Worm (Caenorhabditis elegans) whole organism, L2 larva: ENCODE measurements around the gene H40L08.7.

ENCODE experiments used
- C34F6.9 ChIP-seq: fragments of 150-350 bp; optimal IDR thresholded peaks from 2 replicates; lab custom pipeline; 2014; ENCODE audit warnings: missing biosample characterization, missing genetic modification characterization
- F13H6.1 ChIP-seq: sonication (generic microtip); optimal IDR thresholded peaks from 2 replicates; lab custom pipeline; 2016; ENCODE audit warnings: missing genetic modification characterization, missing compliant biosample characterization
- R02D3.7 ChIP-seq: fragments of 150-350 bp; optimal IDR thresholded peaks from 2 replicates; lab custom pipeline; 2014; ENCODE audit warnings: missing biosample characterization, missing genetic modification characterization
- alr-1 ChIP-seq: fragments of 150-350 bp; optimal IDR thresholded peaks from 2 replicates; lab custom pipeline; 2014; ENCODE audit warnings: missing biosample characterization, missing genetic modification characterization
- ama-1 ChIP-seq: fragments of 150-350 bp; optimal IDR thresholded peaks from 2 replicates; lab custom pipeline; 2018; ENCODE audit warnings: inconsistent platforms
- blmp-1 ChIP-seq: sonication (generic microtip); optimal IDR thresholded peaks from 2 replicates; lab custom pipeline; 2017; ENCODE audit warnings: missing genetic modification characterization, mild to moderate bottlenecking, missing compliant biosample characterization, antibody characterized with exemption, moderate library complexity; ENCODE audit not compliant: insufficient read depth
- ceh-16 ChIP-seq: fragments of 150-350 bp; optimal IDR thresholded peaks from 2 replicates; lab custom pipeline; 2014; ENCODE audit warnings: missing biosample characterization, missing genetic modification characterization
- ceh-82 ChIP-seq: fragments of 150-350 bp; optimal IDR thresholded peaks from 2 replicates; lab custom pipeline; 2014; ENCODE audit warnings: missing biosample characterization, missing genetic modification characterization
- egl-27 ChIP-seq: sonication (generic microtip); optimal IDR thresholded peaks from 3 replicates; lab custom pipeline; 2017; ENCODE audit warnings: missing biosample characterization, missing genetic modification reagents, missing genetic modification characterization
- elt-1 ChIP-seq: fragments of 150-350 bp; optimal IDR thresholded peaks from 2 replicates; lab custom pipeline; 2014; ENCODE audit warnings: missing biosample characterization, missing genetic modification characterization
- elt-3 ChIP-seq: sonication (generic microtip); optimal IDR thresholded peaks from 2 replicates; lab custom pipeline; 2017; ENCODE audit warnings: missing biosample characterization, missing genetic modification characterization
- gmeb-1 ChIP-seq: fragments of 150-350 bp; optimal IDR thresholded peaks from 2 replicates; lab custom pipeline; 2014; ENCODE audit warnings: missing biosample characterization, missing genetic modification characterization
- lin-11 ChIP-seq: fragments of 150-350 bp; sonication (generic microtip); optimal IDR thresholded peaks from 2 replicates; lab custom pipeline; 2014; ENCODE audit warnings: missing biosample characterization, missing genetic modification characterization, inconsistent platforms, mixed read lengths
- mab-5 ChIP-seq: fragments of 150-350 bp; optimal IDR thresholded peaks from 2 replicates; lab custom pipeline; 2014; ENCODE audit warnings: missing biosample characterization, missing genetic modification characterization
- mbf-1 ChIP-seq: sonication (generic microtip); optimal IDR thresholded peaks from 2 replicates; lab custom pipeline; 2017; ENCODE audit warnings: missing biosample characterization, missing genetic modification characterization
- mdl-1 ChIP-seq, 2 experiments: fragments of 150-350 bp in 1 of 2; sonication (generic microtip) in 1 of 2; optimal IDR thresholded peaks; 2 replicates each; lab custom pipeline; 2017; ENCODE audit warnings: missing biosample characterization in 2 of 2, missing genetic modification characterization in 2 of 2
- nhr-11 ChIP-seq: fragments of 150-350 bp; optimal IDR thresholded peaks from 2 replicates; lab custom pipeline; 2014; ENCODE audit warnings: missing biosample characterization, missing genetic modification characterization
- nhr-12 ChIP-seq: fragments of 150-350 bp; optimal IDR thresholded peaks from 2 replicates; lab custom pipeline; 2014; ENCODE audit warnings: missing biosample characterization, missing genetic modification characterization
- nhr-129 ChIP-seq: fragments of 150-350 bp; optimal IDR thresholded peaks from 2 replicates; lab custom pipeline; 2014; ENCODE audit warnings: missing biosample characterization, missing genetic modification characterization
- nhr-21 ChIP-seq: fragments of 150-350 bp; optimal IDR thresholded peaks from 2 replicates; lab custom pipeline; 2014; ENCODE audit warnings: missing biosample characterization, missing genetic modification characterization
- nhr-23 ChIP-seq: fragments of 150-350 bp; optimal IDR thresholded peaks from 2 replicates; lab custom pipeline; 2014; ENCODE audit warnings: missing biosample characterization, missing genetic modification reagents, missing genetic modification characterization
- nhr-237 ChIP-seq: fragments of 150-350 bp; optimal IDR thresholded peaks from 2 replicates; lab custom pipeline; 2014; ENCODE audit warnings: missing biosample characterization, missing genetic modification characterization
- nhr-25 ChIP-seq: fragments of 150-350 bp; sonication (generic microtip); optimal IDR thresholded peaks from 3 replicates; lab custom pipeline; 2014; ENCODE audit warnings: missing biosample characterization, missing genetic modification characterization
- nhr-6 ChIP-seq: fragments of 150-350 bp; optimal IDR thresholded peaks from 2 replicates; lab custom pipeline; 2014; ENCODE audit warnings: missing biosample characterization, missing genetic modification characterization
- peb-1 ChIP-seq: fragments of 150-350 bp; optimal IDR thresholded peaks from 2 replicates; lab custom pipeline; 2014; ENCODE audit warnings: missing biosample characterization, missing genetic modification characterization
- sem-4 ChIP-seq: fragments of 150-350 bp; optimal IDR thresholded peaks from 2 replicates; lab custom pipeline; 2014; ENCODE audit warnings: missing biosample characterization, missing genetic modification reagents, missing genetic modification characterization
- skn-1 ChIP-seq: sonication (generic microtip); optimal IDR thresholded peaks from 2 replicates; lab custom pipeline; 2017; ENCODE audit warnings: missing biosample characterization, missing genetic modification characterization
- sma-3 ChIP-seq: sonication (generic microtip); optimal IDR thresholded peaks from 2 replicates; lab custom pipeline; 2016; ENCODE audit warnings: missing genetic modification reagents, missing genetic modification characterization, missing compliant biosample characterization
- sma-9 ChIP-seq, 2 experiments: fragments of 150-350 bp in 1 of 2; sonication (generic microtip) in 1 of 2; optimal IDR thresholded peaks; 2 replicates each; lab custom pipeline; 2014 to 2016; ENCODE audit warnings: missing genetic modification characterization in 2 of 2, mild to moderate bottlenecking in 1 of 2, missing biosample characterization in 1 of 2, missing compliant biosample characterization in 1 of 2, missing genetic modification reagents in 1 of 2, moderate library complexity in 1 of 2
- snpc-4 ChIP-seq: fragments of 150-350 bp; optimal IDR thresholded peaks from 2 replicates; lab custom pipeline; 2014; ENCODE audit warnings: missing biosample characterization, missing genetic modification characterization
- unc-39 ChIP-seq: fragments of 150-350 bp; optimal IDR thresholded peaks from 2 replicates; lab custom pipeline; 2014; ENCODE audit warnings: missing biosample characterization, missing genetic modification characterization
- unc-55 ChIP-seq: fragments of 150-350 bp; sonication (generic microtip); optimal IDR thresholded peaks from 3 replicates; lab custom pipeline; 2014; ENCODE audit warnings: missing biosample characterization, missing genetic modification reagents, missing genetic modification characterization
- unc-62 ChIP-seq: fragments of 150-350 bp; optimal IDR thresholded peaks from 2 replicates; lab custom pipeline; 2014; ENCODE audit warnings: missing biosample characterization, missing genetic modification reagents, missing genetic modification characterization
- zag-1 ChIP-seq: fragments of 150-350 bp; optimal IDR thresholded peaks from 2 replicates; lab custom pipeline; 2014; ENCODE audit warnings: missing biosample characterization, missing genetic modification characterization
- ztf-1 ChIP-seq: fragments of 200-800 bp; sonication (Bioruptor generic); conservative IDR thresholded peaks from 2 replicates; pipeline ENCODE4 v1.3.6; 2022; ENCODE audit warnings: missing genetic modification characterization, missing compliant biosample characterization
- ztf-11 ChIP-seq: sonication (generic microtip); optimal IDR thresholded peaks from 2 replicates; lab custom pipeline; 2017; ENCODE audit warnings: missing biosample characterization, missing genetic modification characterization
- ztf-4 ChIP-seq: fragments of 150-350 bp; optimal IDR thresholded peaks from 2 replicates; lab custom pipeline; 2014; ENCODE audit warnings: missing biosample characterization, missing genetic modification characterization

Gene H40L08.7

ce11 chrX:15076909-15077308 lies 635 bp downstream of the H40L08.7 start:
- TF ChIP-seq ama-1 (lab: Kevin White, UChicago) (peak; percentile 57), F13H6.1 (tag; lab: Kevin White, UChicago) (no peak), C34F6.9 (tag; lab: Kevin White, UChicago) (no peak), nhr-21 (peak; percentile 5), unc-62 (GFP tag; lab: Kevin White, UChicago) (no peak)
- TF ChIP-seq, all 48 proteins: peak for 2

ce11 chrX:15076042-15076565 lies 1.4 kb downstream of the H40L08.7 start, which contains the start of the genes H40L08.3 and H40L08.9:
TSS of gene H40L08.3 (minus strand) at chrX:15076092.
TSS of gene H40L08.9 (minus strand) at chrX:15076480.
- TF ChIP-seq ceh-82 (tag; lab: Kevin White, UChicago): no peak
- no peak for TF ChIP-seq elt-1 (tag; lab: Kevin White, UChicago)
- no peak for TF ChIP-seq elt-3 (tag; lab: Kevin White, UChicago)
- TF ChIP-seq nhr-12 (tag; lab: Kevin White, UChicago): no peak
- no peak for TF ChIP-seq alr-1
- no peak for TF ChIP-seq C34F6.9 (tag; lab: Kevin White, UChicago)
- no peak for TF ChIP-seq mab-5 (tag; lab: Kevin White, UChicago)
- TF ChIP-seq nhr-237 (tag; lab: Kevin White, UChicago): no peak
- no peak for TF ChIP-seq peb-1 (tag; lab: Kevin White, UChicago)
- peak; percentile 6 for TF ChIP-seq sma-9 (GFP tag; optimal IDR thresholded peaks at IDR 0.05; lab: Kevin White, UChicago)
- no peak for TF ChIP-seq sma-9 (tag; optimal IDR thresholded peaks at IDR 0.05; lab: Kevin White, UChicago)
- TF ChIP-seq ztf-4 (tag; lab: Kevin White, UChicago): no peak
- TF ChIP-seq egl-27 (tag; lab: Kevin White, UChicago): no peak
- no peak for TF ChIP-seq lin-11
- no peak for TF ChIP-seq sem-4
- no peak for TF ChIP-seq nhr-23 (tag; lab: Kevin White, UChicago)
- TF ChIP-seq nhr-11 (tag; lab: Kevin White, UChicago): no peak
- TF ChIP-seq ama-1 (lab: Kevin White, UChicago): peak; percentile 85
- no peak for TF ChIP-seq skn-1
- TF ChIP-seq nhr-25 (tag; lab: Kevin White, UChicago): no peak
- TF ChIP-seq R02D3.7 (tag; lab: Kevin White, UChicago): no peak
- TF ChIP-seq nhr-129 (tag; lab: Kevin White, UChicago): peak; percentile 75
- TF ChIP-seq F13H6.1 (tag; lab: Kevin White, UChicago): no peak
- TF ChIP-seq ztf-1 (GFP tag; lab: Robert Waterston, UW): no peak
- peak; percentile 63 for TF ChIP-seq nhr-21
- no peak for TF ChIP-seq unc-55 (GFP tag; lab: Kevin White, UChicago)
- TF ChIP-seq ztf-11 (tag; lab: Kevin White, UChicago): no peak
- TF ChIP-seq mbf-1: no peak
- TF ChIP-seq unc-39 (tag; lab: Kevin White, UChicago): no peak
- no peak for TF ChIP-seq ceh-16 (tag; lab: Kevin White, UChicago)
- TF ChIP-seq gmeb-1 (tag; lab: Kevin White, UChicago): no peak
- no peak for TF ChIP-seq mdl-1 (tag; optimal IDR thresholded peaks at IDR 0.05; lab: Kevin White, UChicago)
- TF ChIP-seq sma-3 (GFP tag; lab: Kevin White, UChicago): peak; percentile 24
- no peak for TF ChIP-seq unc-62 (GFP tag; lab: Kevin White, UChicago)

ce11 chrX:15075170-15075569 lies 2.4 kb downstream of the H40L08.7 start:
- TF ChIP-seq blmp-1 (tag; lab: Kevin White, UChicago): no peak
- TF ChIP-seq nhr-129 (tag; lab: Kevin White, UChicago): no peak
- no peak for TF ChIP-seq nhr-12 (tag; lab: Kevin White, UChicago)
- no peak for TF ChIP-seq elt-1 (tag; lab: Kevin White, UChicago)
- no peak for TF ChIP-seq unc-55 (GFP tag; lab: Kevin White, UChicago)
- TF ChIP-seq nhr-11 (tag; lab: Kevin White, UChicago): no peak
- TF ChIP-seq nhr-6 (tag; lab: Kevin White, UChicago): no peak
- TF ChIP-seq zag-1 (tag; lab: Kevin White, UChicago): no peak
- TF ChIP-seq, all 48 proteins: peak for 0

ce11 chrX:15073479-15073878 lies 4.1 kb downstream of the H40L08.7 start:
- TF ChIP-seq snpc-4 (peak; percentile 62), gmeb-1 (tag; lab: Kevin White, UChicago) (no peak), peb-1 (tag; lab: Kevin White, UChicago) (no peak), nhr-21 (no peak)
